Worm (Caenorhabditis elegans) whole organism, midembryonic: ENCODE results near the gene hdl-1.

Experiments used
- cog-1 ChIP-seq: sonication (generic microtip); optimal IDR thresholded peaks from 2 replicates; lab custom pipeline; 2016; ENCODE audit warnings: missing genetic modification characterization, missing compliant biosample characterization
- ztf-23 ChIP-seq: fragments of 200-800 bp; sonication (Bioruptor generic); IDR thresholded peaks from 2 replicates; pipeline ENCODE4 v1.3.6; 2022; ENCODE audit warnings: missing genetic modification reagents, missing genetic modification characterization, missing compliant biosample characterization

ce11 chrIV:11917886-11918285 is 31.7 kb downstream of the hdl-1 start:
- no peak for TF ChIP-seq cog-1 (tag; lab: Kevin White, UChicago)
- TF ChIP-seq ztf-23 (GFP tag; lab: Robert Waterston, UW): no peak
